Fruit fly (Drosophila melanogaster): ENCODE measurements around the gene alt.

alt gene

dm6 chr3R:17631176-17631865 is 51.0 kb downstream of the alt start (continued):
- TF ChIP-seq Hand (GFP tag; optimal IDR thresholded peaks at IDR 0.05), result no peak
- no peak for TF ChIP-seq hkb (optimal IDR thresholded peaks at IDR 0.05)
- TF ChIP-seq hkb (GFP tag; IDR thresholded peaks at IDR 0.05), result 0 out of 2 replicates have a peak, but pooled peaks have one; percentile 7
- no peak for TF ChIP-seq CG7556 (GFP tag; optimal IDR thresholded peaks at IDR 0.05)
- no peak for TF ChIP-seq br (optimal IDR thresholded peaks at IDR 0.05)
- no peak for TF ChIP-seq dpn (GFP tag; optimal IDR thresholded peaks at IDR 0.05)
- TF ChIP-seq CG10543 (GFP tag; optimal IDR thresholded peaks at IDR 0.05), result no peak
- TF ChIP-seq Fer2 (tag; optimal IDR thresholded peaks at IDR 0.05), result no peak
- TF ChIP-seq amos (GFP tag; IDR thresholded peaks at IDR 0.05; ENCODE audit: partially characterized antibody), result peak; percentile 48; the same call in 1 of the 2 replicates
- peak; percentile 1 for TF ChIP-seq gsb-n (tag; optimal IDR thresholded peaks at IDR 0.05)
- peak; percentile 82 for TF ChIP-seq Bdp1 (GFP tag; optimal IDR thresholded peaks at IDR 0.05)
- TF ChIP-seq Asciz (GFP tag; optimal IDR thresholded peaks at IDR 0.05), result no peak
- no peak for TF ChIP-seq ac (GFP tag; optimal IDR thresholded peaks at IDR 0.05)
- no peak for TF ChIP-seq rib (GFP tag; IDR thresholded peaks at IDR 0.05)
- TF ChIP-seq nerfin-1 (tag; optimal IDR thresholded peaks at IDR 0.05), result no peak
- TF ChIP-seq chif (GFP tag; optimal IDR thresholded peaks at IDR 0.05), result no peak
- no peak for TF ChIP-seq zfh1 (GFP tag; IDR thresholded peaks at IDR 0.05)
- no peak for TF ChIP-seq fd96Cb (tag; optimal IDR thresholded peaks at IDR 0.05)
- peak; percentile 1 for TF ChIP-seq CoRest (tag; optimal IDR thresholded peaks at IDR 0.05)
- no peak for TF ChIP-seq emc (GFP tag; optimal IDR thresholded peaks at IDR 0.05)
- TF ChIP-seq Pdp1 (GFP tag; optimal IDR thresholded peaks at IDR 0.05), result no peak
- no peak for TF ChIP-seq ab (GFP tag; optimal IDR thresholded peaks at IDR 0.05)
- TF ChIP-seq Dref (GFP tag; IDR thresholded peaks at IDR 0.05), result no peak
- no peak for TF ChIP-seq Ets97D (GFP tag; optimal IDR thresholded peaks at IDR 0.05)
- no peak for TF ChIP-seq H15 (GFP tag; IDR thresholded peaks at IDR 0.05)
- TF ChIP-seq CG42726 (GFP tag; IDR thresholded peaks at IDR 0.05; ENCODE audit: partially characterized antibody), result 0 out of 2 replicates have a peak, but pooled peaks have one; percentile 22
- no peak for TF ChIP-seq btn (GFP tag; optimal IDR thresholded peaks at IDR 0.05)
- no peak for TF ChIP-seq CG11456 (GFP tag; IDR thresholded peaks at IDR 0.05)
- no peak for TF ChIP-seq H2.0 (GFP tag; IDR thresholded peaks at IDR 0.05)
- peak in 1 of 2 experiments; percentile 32 for TF ChIP-seq Hr78 (GFP tag; optimal IDR thresholded peaks at IDR 0.05)
- no peak for TF ChIP-seq NFAT (GFP tag; IDR thresholded peaks at IDR 0.05)
- TF ChIP-seq CG13894 (tag; optimal IDR thresholded peaks at IDR 0.05), result no peak
- peak; percentile 50; the same call in 1 of the 4 replicates for TF ChIP-seq chinmo (GFP tag; IDR thresholded peaks at IDR 0.05; ENCODE audit: partially characterized antibody)
- TF ChIP-seq abd-A (tag; optimal IDR thresholded peaks at IDR 0.05), result peak; percentile 69
- TF ChIP-seq fru (optimal IDR thresholded peaks at IDR 0.05), result no peak
- no peak for TF ChIP-seq aop (GFP tag; IDR thresholded peaks at IDR 0.05)
- no peak for TF ChIP-seq CG11723 (GFP tag; optimal IDR thresholded peaks at IDR 0.05)
- no peak for TF ChIP-seq CG15073 (GFP tag; optimal IDR thresholded peaks at IDR 0.05)
- TF ChIP-seq CG11560 (tag; IDR thresholded peaks at IDR 0.05), result no peak
- no peak for TF ChIP-seq ATbp (GFP tag; optimal IDR thresholded peaks at IDR 0.05)
- no peak for TF ChIP-seq Abd-B (GFP tag; optimal IDR thresholded peaks at IDR 0.05)
- TF ChIP-seq zfh2 (GFP tag; optimal IDR thresholded peaks at IDR 0.05), result no peak
- TF ChIP-seq CG13624 (GFP tag; optimal IDR thresholded peaks at IDR 0.05), result no peak
- TF ChIP-seq nmo (GFP tag; optimal IDR thresholded peaks at IDR 0.05), result peak; percentile 38
- TF ChIP-seq CG30403 (GFP tag; optimal IDR thresholded peaks at IDR 0.05), result no peak
- no peak for TF ChIP-seq Gug (GFP tag; IDR thresholded peaks at IDR 0.05)
- TF ChIP-seq CG6654 (GFP tag; optimal IDR thresholded peaks at IDR 0.05), result no peak
- no peak for TF ChIP-seq CG8089 (GFP tag; optimal IDR thresholded peaks at IDR 0.05)
- no peak for TF ChIP-seq Kr (GFP tag; optimal IDR thresholded peaks at IDR 0.05)
- no peak for TF ChIP-seq Lpt (GFP tag; optimal IDR thresholded peaks at IDR 0.05)
- TF ChIP-seq CG34376 (GFP tag; optimal IDR thresholded peaks at IDR 0.05), result no peak
